Worm (Caenorhabditis elegans): ENCODE data around the gene bra-2.

Gene bra-2

ce11 chrIII:950472-950871 lies 39.4 kb downstream of the bra-2 start, which contains the start of the genes fbxa-67 and fbxa-11:
TSS of gene fbxa-67 (minus strand) at chrIII:950670.
TSS of gene fbxa-11 (plus strand) at chrIII:950869.
- peak; percentile 29 to 50 for TF ChIP-seq efl-1 (optimal IDR thresholded peaks at IDR 0.05)
- TF ChIP-seq efl-1 (GFP tag; optimal IDR thresholded peaks at IDR 0.05 in 1 of 2) = peak; percentile 41 to 94
- peak; percentile 46 for TF ChIP-seq snu-23 (GFP tag; optimal IDR thresholded peaks at IDR 0.05)
- peak; percentile 11 for TF ChIP-seq skn-1 (tag; optimal IDR thresholded peaks at IDR 0.05)
- TF ChIP-seq lin-14 (GFP tag; optimal IDR thresholded peaks at IDR 0.05) = no peak
- no peak for TF ChIP-seq mef-2 (tag; optimal IDR thresholded peaks at IDR 0.05)
- TF ChIP-seq fkh-10 (GFP tag; optimal IDR thresholded peaks at IDR 0.05) = no peak
- peak; percentile 35 to 52 for TF ChIP-seq lsy-2 (tag; optimal IDR thresholded peaks at IDR 0.05)
- TF ChIP-seq swsn-7 (tag; optimal IDR thresholded peaks at IDR 0.05) = peak; percentile 10
- TF ChIP-seq dpl-1 (GFP tag; optimal IDR thresholded peaks at IDR 0.05) = peak; percentile 18 to 57 (median 29)
- no peak for TF ChIP-seq hlh-17 (GFP tag; optimal IDR thresholded peaks at IDR 0.05; ENCODE audit: borderline replicate concordance)
- peak; percentile 5 for TF ChIP-seq lin-13 (GFP tag; optimal IDR thresholded peaks at IDR 0.05)
- TF ChIP-seq mep-1 (tag; optimal IDR thresholded peaks at IDR 0.05) = peak; percentile 53
- peak; percentile 35 to 41 for TF ChIP-seq lin-35 (GFP tag; optimal IDR thresholded peaks at IDR 0.05)
- TF ChIP-seq ceh-82 (tag; optimal IDR thresholded peaks at IDR 0.05) = peak in 1 of 3 experiments; percentile 12
- peak; percentile 3 for TF ChIP-seq nhr-47 (tag; optimal IDR thresholded peaks at IDR 0.05)
- TF ChIP-seq F16B12.6 (tag; optimal IDR thresholded peaks at IDR 0.05) = peak; percentile 93
- TF ChIP-seq elt-3 (tag; optimal IDR thresholded peaks at IDR 0.05) = peak in 1 of 6 experiments; percentile 43

- TF ChIP-seq sptf-1 (tag; optimal IDR thresholded peaks at IDR 0.05) (no peak), ceh-82 (tag; optimal IDR thresholded peaks at IDR 0.05) (peak in 1 of 3 experiments; percentile 5), egl-27 (tag; optimal IDR thresholded peaks at IDR 0.05) (no peak), nhr-12 (tag; optimal IDR thresholded peaks at IDR 0.05) (no peak), sox-4 (tag; optimal IDR thresholded peaks at IDR 0.05) (no peak), lin-15B (tag; optimal IDR thresholded peaks at IDR 0.05) (no peak), fos-1 (tag; optimal IDR thresholded peaks at IDR 0.05) (no peak), lsy-2 (tag; optimal IDR thresholded peaks at IDR 0.05) (peak; percentile 54 to 68), lin-13 (GFP tag; optimal IDR thresholded peaks at IDR 0.05) (no peak), ces-1 (GFP tag; optimal IDR thresholded peaks at IDR 0.05) (no peak), sup-37 (GFP tag; optimal IDR thresholded peaks at IDR 0.05) (no peak), hpl-2 (GFP tag; optimal IDR thresholded peaks at IDR 0.05) (no peak), tbx-2 (tag; optimal IDR thresholded peaks at IDR 0.05) (peak; percentile 19), nhr-84 (tag; optimal IDR thresholded peaks at IDR 0.05) (no peak), mef-2 (tag; optimal IDR thresholded peaks at IDR 0.05) (no peak), aly-2 (tag; optimal IDR thresholded peaks at IDR 0.05) (no peak), jun-1 (tag; optimal IDR thresholded peaks at IDR 0.05) (no peak), fkh-4 (tag; optimal IDR thresholded peaks at IDR 0.05; ENCODE audit: borderline replicate concordance) (no peak), lin-35 (GFP tag; optimal IDR thresholded peaks at IDR 0.05) (peak; percentile 30 to 39), dsc-1 (tag; optimal IDR thresholded peaks at IDR 0.05) (peak; percentile 25), zag-1 (tag; optimal IDR thresholded peaks at IDR 0.05) (no peak), efl-1 (optimal IDR thresholded peaks at IDR 0.05) (peak; percentile 25 to 45), efl-1 (GFP tag; optimal IDR thresholded peaks at IDR 0.05 in 1 of 2) (peak; percentile 31 to 94), dpl-1 (GFP tag; optimal IDR thresholded peaks at IDR 0.05) (peak in 2 of 3 experiments; percentile 37 to 54), hlh-4 (tag; optimal IDR thresholded peaks at IDR 0.05) (no peak), ets-5 (GFP tag; IDR thresholded peaks at IDR 0.05) (no peak), mep-1 (tag; optimal IDR thresholded peaks at IDR 0.05) (peak; percentile 51), ztf-11 (tag; optimal IDR thresholded peaks at IDR 0.05) (no peak), pag-3 (tag; optimal IDR thresholded peaks at IDR 0.05; ENCODE audit: borderline replicate concordance, insufficient read depth) (no peak), pqm-1 (tag; optimal IDR thresholded peaks at IDR 0.05) (no peak), unc-130 (tag; optimal IDR thresholded peaks at IDR 0.05) (no peak), F16B12.6 (tag; optimal IDR thresholded peaks at IDR 0.05) (peak; percentile 87), swsn-7 (tag; optimal IDR thresholded peaks at IDR 0.05) (peak; percentile 30), irx-1 (tag; optimal IDR thresholded peaks at IDR 0.05) (no peak), fkh-10 (GFP tag; optimal IDR thresholded peaks at IDR 0.05) (no peak), ceh-63 (GFP tag; optimal IDR thresholded peaks at IDR 0.05) (no peak), nhr-71 (tag; optimal IDR thresholded peaks at IDR 0.05) (no peak)
These were observed 41.1 kb downstream of the bra-2 start, which contains the start of gene fbxa-10 for ce11 chrIII:952184-952583. TSS of gene fbxa-10 (plus strand) at chrIII:952390.

Measured in whole organism, L1 larva.